Fruit fly (Drosophila melanogaster): ENCODE measurements around the gene CG42752.

The CG42752 gene

DNA sequence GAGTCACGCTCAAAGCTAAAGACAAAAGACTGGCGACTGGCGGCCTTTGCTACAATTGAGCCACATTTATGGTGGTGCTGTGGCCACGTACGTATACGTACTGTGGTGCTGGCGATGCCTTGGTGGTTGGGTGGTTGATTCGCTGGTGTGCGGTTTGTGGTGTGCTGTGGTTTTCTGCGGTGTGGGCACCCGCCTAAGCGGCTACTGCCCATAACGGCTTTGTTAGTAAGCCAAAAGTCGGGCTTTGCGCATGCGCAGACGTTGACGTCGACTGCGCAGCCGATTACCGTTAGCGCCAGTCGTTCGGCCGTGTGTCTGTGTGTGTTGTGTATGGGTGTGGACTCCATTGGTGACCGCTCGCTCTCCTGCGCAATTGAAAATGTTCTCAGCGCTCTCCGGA lies 13.3 kb upstream of the CG42752 start:
- TF ChIP-seq sage (GFP tag; optimal IDR thresholded peaks at IDR 0.05) (no peak), Hr78 (GFP tag; optimal IDR thresholded peaks at IDR 0.05) (no peak), GATAd (GFP tag; optimal IDR thresholded peaks at IDR 0.05) (no peak), CG32264 (GFP tag; optimal IDR thresholded peaks at IDR 0.05) (no peak), Sp1 (GFP tag; optimal IDR thresholded peaks at IDR 0.05) (no peak), dsf (GFP tag; optimal IDR thresholded peaks at IDR 0.05; ENCODE audit: borderline replicate concordance) (no peak), Vsx2 (GFP tag; optimal IDR thresholded peaks at IDR 0.05; ENCODE audit: partially characterized antibody) (no peak), ey (GFP tag; optimal IDR thresholded peaks at IDR 0.05) (no peak), Hr83 (GFP tag; optimal IDR thresholded peaks at IDR 0.05; ENCODE audit: poor library complexity, severe bottlenecking) (no peak), usp (GFP tag; optimal IDR thresholded peaks at IDR 0.05) (no peak)

DNA sequence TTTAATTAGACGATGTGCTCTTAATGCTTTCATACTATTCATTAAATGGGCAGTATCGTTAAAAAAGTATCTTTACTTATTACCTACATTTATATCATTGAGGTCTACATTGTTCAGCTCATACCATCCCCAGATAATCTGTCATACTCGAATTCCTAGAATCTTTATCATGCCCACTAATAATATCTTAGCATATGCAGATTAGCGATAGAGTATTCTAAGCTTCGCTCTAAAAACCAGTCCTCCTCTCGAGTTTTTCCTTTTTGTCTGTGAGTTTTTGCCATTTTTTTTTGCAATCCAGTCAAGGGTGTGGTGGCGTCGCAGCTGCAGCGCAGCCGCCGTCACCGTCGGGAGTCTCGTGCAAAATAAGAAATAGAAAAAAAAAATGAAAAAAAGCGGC lies 12.9 kb upstream of the CG42752 start:
- TF ChIP-seq CG9705 (GFP tag; optimal IDR thresholded peaks at IDR 0.05) = no peak
- TF ChIP-seq Abd-B (GFP tag; optimal IDR thresholded peaks at IDR 0.05) = no peak
- TF ChIP-seq psq (GFP tag; optimal IDR thresholded peaks at IDR 0.05) = no peak
- no peak for TF ChIP-seq Vsx2 (GFP tag; optimal IDR thresholded peaks at IDR 0.05; ENCODE audit: partially characterized antibody)
- no peak for TF ChIP-seq br (GFP tag; optimal IDR thresholded peaks at IDR 0.05)
- no peak for TF ChIP-seq usp (GFP tag; optimal IDR thresholded peaks at IDR 0.05)
- no peak for TF ChIP-seq Myc (optimal IDR thresholded peaks at IDR 0.05)
- TF ChIP-seq ey (GFP tag; optimal IDR thresholded peaks at IDR 0.05) = no peak
- no peak for TF ChIP-seq Mio (GFP tag; optimal IDR thresholded peaks at IDR 0.05)
- no peak for TF ChIP-seq dl (GFP tag; optimal IDR thresholded peaks at IDR 0.05; ENCODE audit: insufficient read depth in 1 of 2, partially characterized antibody in 2 of 2)
- no peak for TF ChIP-seq h (GFP tag; optimal IDR thresholded peaks at IDR 0.05)
- TF ChIP-seq fru (GFP tag; optimal IDR thresholded peaks at IDR 0.05) = no peak
- no peak for TF ChIP-seq CrebA (GFP tag; optimal IDR thresholded peaks at IDR 0.05; ENCODE audit: borderline replicate concordance)
- no peak for TF ChIP-seq brk (GFP tag; optimal IDR thresholded peaks at IDR 0.05)
- no peak for TF ChIP-seq HLH106 (tag; optimal IDR thresholded peaks at IDR 0.05)
- TF ChIP-seq rgr (GFP tag; optimal IDR thresholded peaks at IDR 0.05) = no peak
- TF ChIP-seq dmrt93B (GFP tag; optimal IDR thresholded peaks at IDR 0.05) = no peak

DNA sequence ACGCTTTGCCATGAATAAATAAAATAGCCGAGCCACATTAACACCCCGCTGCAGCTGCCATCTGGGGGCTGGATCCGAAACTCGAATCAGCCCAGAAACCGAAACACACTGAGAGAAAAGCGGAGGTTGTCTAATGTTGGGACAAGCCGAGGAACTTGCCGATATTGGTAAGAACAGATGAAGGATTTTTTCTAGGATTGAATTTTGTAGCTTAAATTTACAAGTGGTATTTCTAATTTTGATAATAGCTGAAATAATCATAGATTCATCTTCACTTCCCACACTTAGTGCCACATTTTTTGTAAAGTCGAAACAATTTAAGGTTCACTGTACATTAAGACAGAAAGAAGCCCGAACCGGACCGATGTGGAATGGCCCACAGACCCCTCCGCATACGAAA lies 12.1 kb upstream of the CG42752 start:
- TF ChIP-seq N (GFP tag; optimal IDR thresholded peaks at IDR 0.05) = no peak
- no peak for TF ChIP-seq Hnf4 (GFP tag; optimal IDR thresholded peaks at IDR 0.05)
- TF ChIP-seq ey (GFP tag; optimal IDR thresholded peaks at IDR 0.05) = no peak
- no peak for TF ChIP-seq rgr (GFP tag; optimal IDR thresholded peaks at IDR 0.05)
- no peak for TF ChIP-seq brk (GFP tag; optimal IDR thresholded peaks at IDR 0.05)
- TF ChIP-seq psq (GFP tag; optimal IDR thresholded peaks at IDR 0.05) = no peak
- TF ChIP-seq h (GFP tag; optimal IDR thresholded peaks at IDR 0.05) = no peak
- no peak for TF ChIP-seq pan (optimal IDR thresholded peaks at IDR 0.05)
- no peak for TF ChIP-seq usp (GFP tag; optimal IDR thresholded peaks at IDR 0.05)
- TF ChIP-seq GATAd (GFP tag; optimal IDR thresholded peaks at IDR 0.05) = no peak
- no peak for TF ChIP-seq sage (GFP tag; optimal IDR thresholded peaks at IDR 0.05)
- TF ChIP-seq tai (GFP tag; optimal IDR thresholded peaks at IDR 0.05) = no peak
- no peak for TF ChIP-seq Dfd (GFP tag; optimal IDR thresholded peaks at IDR 0.05)
- no peak for TF ChIP-seq dsf (GFP tag; optimal IDR thresholded peaks at IDR 0.05; ENCODE audit: borderline replicate concordance)
- no peak for TF ChIP-seq dl (GFP tag; optimal IDR thresholded peaks at IDR 0.05; ENCODE audit: insufficient read depth in 1 of 2, partially characterized antibody in 2 of 2)

DNA sequence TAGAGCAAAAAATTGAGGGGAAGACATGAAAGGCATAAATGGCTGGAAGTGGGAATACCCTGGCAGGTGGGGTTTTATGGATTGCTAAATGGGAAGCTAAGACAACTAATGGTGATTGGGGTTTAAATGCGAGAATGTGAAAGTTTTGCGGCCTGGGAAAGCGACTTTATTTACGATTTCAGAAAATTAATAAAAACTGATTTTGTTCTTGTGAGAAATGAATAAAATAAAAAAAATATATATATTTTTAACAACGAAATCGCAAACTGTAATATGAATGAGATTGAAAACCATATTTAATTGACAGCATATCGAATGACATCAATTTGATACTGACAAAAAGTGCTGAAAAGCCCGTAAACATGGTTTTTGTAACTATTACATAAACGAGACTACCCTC lies 11.4 kb upstream of the CG42752 start:
- TF ChIP-seq pan (optimal IDR thresholded peaks at IDR 0.05) = no peak
- TF ChIP-seq Hnf4 (GFP tag; optimal IDR thresholded peaks at IDR 0.05) = no peak
- no peak for TF ChIP-seq foxo (GFP tag; optimal IDR thresholded peaks at IDR 0.05)
- no peak for TF ChIP-seq dsf (GFP tag; optimal IDR thresholded peaks at IDR 0.05; ENCODE audit: borderline replicate concordance)
- TF ChIP-seq Hr78 (GFP tag; optimal IDR thresholded peaks at IDR 0.05) = no peak
- no peak for TF ChIP-seq psq (GFP tag; optimal IDR thresholded peaks at IDR 0.05)
- no peak for TF ChIP-seq CrebA (GFP tag; optimal IDR thresholded peaks at IDR 0.05; ENCODE audit: borderline replicate concordance)
- no peak for TF ChIP-seq Dif (GFP tag; optimal IDR thresholded peaks at IDR 0.05; ENCODE audit: partially characterized antibody)
- TF ChIP-seq Jra (GFP tag; optimal IDR thresholded peaks at IDR 0.05) = no peak
- no peak for TF ChIP-seq Sp1 (GFP tag; optimal IDR thresholded peaks at IDR 0.05)
- TF ChIP-seq br (GFP tag; optimal IDR thresholded peaks at IDR 0.05) = no peak
- TF ChIP-seq sv (GFP tag; optimal IDR thresholded peaks at IDR 0.05) = no peak
- TF ChIP-seq Myc (optimal IDR thresholded peaks at IDR 0.05) = no peak
- no peak for TF ChIP-seq sage (GFP tag; optimal IDR thresholded peaks at IDR 0.05)
- TF ChIP-seq OdsH (GFP tag; optimal IDR thresholded peaks at IDR 0.05) = no peak
- no peak for TF ChIP-seq dmrt93B (GFP tag; optimal IDR thresholded peaks at IDR 0.05)

All from whole organism, wandering third instar larva.